Fruit fly (Drosophila melanogaster): ENCODE data around the gene svp.

DNA sequence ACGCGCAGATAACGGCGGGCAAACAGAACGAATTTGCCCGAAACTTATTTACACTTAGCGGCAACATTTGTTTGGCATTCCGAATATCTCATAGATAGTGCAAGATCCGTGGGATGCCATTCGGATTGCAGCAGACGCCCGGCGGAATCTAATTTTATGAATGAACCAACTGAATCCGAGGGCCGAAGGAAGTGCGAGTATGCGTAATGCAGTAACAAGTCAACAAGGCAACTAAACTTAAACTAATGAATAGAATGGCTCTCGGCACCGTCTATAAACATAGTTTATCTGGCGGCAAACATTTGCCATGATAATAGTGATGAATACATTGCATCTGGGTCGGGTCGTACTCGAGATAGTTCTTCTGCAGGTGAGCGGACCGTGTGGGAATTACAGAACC, 8.3 kb upstream of the svp start:
- TF ChIP-seq h (optimal IDR thresholded peaks at IDR 0.05) (no peak), Sin3A (optimal IDR thresholded peaks at IDR 0.05) (no peak)

Data from Kc167 (cell line).